Worm (Caenorhabditis elegans) whole organism, L4/young adult: ENCODE data around the gene Y75B8A.28.

ENCODE experiments used
- W03F9.2 ChIP-seq: fragments of 150-350 bp; optimal IDR thresholded peaks from 2 replicates; lab custom pipeline; 2014; ENCODE audit warnings: missing biosample characterization, missing genetic modification characterization
- dao-5 ChIP-seq: sonication (generic microtip); optimal IDR thresholded peaks from 2 replicates; lab custom pipeline; 2016; ENCODE audit warnings: missing genotype, missing genetic modification characterization, moderate library complexity, missing compliant biosample characterization
- him-1 ChIP-seq: sonication (generic microtip); optimal IDR thresholded peaks from 2 replicates; lab custom pipeline; 2016; ENCODE audit warnings: missing genotype, missing genetic modification reagents, missing genetic modification characterization, missing compliant biosample characterization

Y75B8A.28 gene

ce11 chrIII:12318794-12319193 lies at the start of gene Y75B8A.28:
Gene Y75B8A.28, plus strand, starts transcription at chrIII:12319089.
- TF ChIP-seq W03F9.2 (tag; lab: Kevin White, UChicago): no peak
- TF ChIP-seq him-1 (tag; lab: Kevin White, UChicago): no peak
- no peak for TF ChIP-seq dao-5 (tag; lab: Kevin White, UChicago)

ce11 chrIII:12269807-12270206 lies 49.1 kb upstream of the Y75B8A.28 start:
- TF ChIP-seq W03F9.2 (tag; lab: Kevin White, UChicago) (no peak), him-1 (tag; lab: Kevin White, UChicago) (no peak), dao-5 (tag; lab: Kevin White, UChicago) (no peak)

ce11 chrIII:12270391-12270790 lies 48.5 kb upstream of the Y75B8A.28 start:
- TF ChIP-seq dao-5 (tag; lab: Kevin White, UChicago) (no peak), him-1 (tag; lab: Kevin White, UChicago) (no peak), W03F9.2 (tag; lab: Kevin White, UChicago) (no peak)

ce11 chrIII:12273598-12274090 lies 45.2 kb upstream of the Y75B8A.28 start, which contains the start of the genes Y75B8A.24 and Y75B8A.25:
Gene Y75B8A.24, minus strand, starts transcription at chrIII:12273752.
Gene Y75B8A.25, plus strand, starts transcription at chrIII:12274040.
- TF ChIP-seq him-1 (tag; lab: Kevin White, UChicago) (no peak), dao-5 (tag; lab: Kevin White, UChicago) (no peak), W03F9.2 (tag; lab: Kevin White, UChicago) (peak; percentile 66)

- TF ChIP-seq dao-5 (tag; lab: Kevin White, UChicago) (no peak), him-1 (tag; lab: Kevin White, UChicago) (no peak), W03F9.2 (tag; lab: Kevin White, UChicago) (no peak)
These were observed 40.1 kb upstream of the Y75B8A.28 start for ce11 chrIII:12278766-12279165.

- TF ChIP-seq dao-5 (tag; lab: Kevin White, UChicago) (no peak), W03F9.2 (tag; lab: Kevin White, UChicago) (no peak), him-1 (tag; lab: Kevin White, UChicago) (no peak)
These were observed 34.7 kb upstream of the Y75B8A.28 start for ce11 chrIII:12284157-12284556.

ce11 chrIII:12292465-12292864 lies 26.4 kb upstream of the Y75B8A.28 start:
- TF ChIP-seq dao-5 (tag; lab: Kevin White, UChicago): no peak
- TF ChIP-seq W03F9.2 (tag; lab: Kevin White, UChicago): no peak
- no peak for TF ChIP-seq him-1 (tag; lab: Kevin White, UChicago)

ce11 chrIII:12297303-12297702 lies 21.6 kb upstream of the Y75B8A.28 start:
- TF ChIP-seq W03F9.2 (tag; lab: Kevin White, UChicago) (no peak), him-1 (tag; lab: Kevin White, UChicago) (no peak), dao-5 (tag; lab: Kevin White, UChicago) (no peak)

ce11 chrIII:12299259-12299658 lies 19.6 kb upstream of the Y75B8A.28 start:
- no peak for TF ChIP-seq dao-5 (tag; lab: Kevin White, UChicago)
- TF ChIP-seq W03F9.2 (tag; lab: Kevin White, UChicago): no peak
- TF ChIP-seq him-1 (tag; lab: Kevin White, UChicago): no peak

ce11 chrIII:12303084-12303483 lies 15.8 kb upstream of the Y75B8A.28 start, which contains the start of gene mrp-8:
Gene mrp-8, minus strand, starts transcription at chrIII:12303184.
- TF ChIP-seq dao-5 (tag; lab: Kevin White, UChicago): no peak
- TF ChIP-seq him-1 (tag; lab: Kevin White, UChicago): no peak
- TF ChIP-seq W03F9.2 (tag; lab: Kevin White, UChicago): no peak

- TF ChIP-seq him-1 (tag; lab: Kevin White, UChicago) (no peak), W03F9.2 (tag; lab: Kevin White, UChicago) (no peak), dao-5 (tag; lab: Kevin White, UChicago) (no peak)
These were observed 14.0 kb upstream of the Y75B8A.28 start for ce11 chrIII:12304805-12305377.

- TF ChIP-seq him-1 (tag; lab: Kevin White, UChicago) (no peak), dao-5 (tag; lab: Kevin White, UChicago) (no peak), W03F9.2 (tag; lab: Kevin White, UChicago) (no peak)
These were observed 11.4 kb upstream of the Y75B8A.28 start, which contains the start of gene pqn-92 for ce11 chrIII:12307475-12307874. Gene pqn-92, plus strand, starts transcription at chrIII:12307781.

- TF ChIP-seq him-1 (tag; lab: Kevin White, UChicago): no peak
- TF ChIP-seq W03F9.2 (tag; lab: Kevin White, UChicago): no peak
- no peak for TF ChIP-seq dao-5 (tag; lab: Kevin White, UChicago)
These were observed 6.0 kb upstream of the Y75B8A.28 start, which contains the start of gene Y75B8A.39 for ce11 chrIII:12312886-12313285. Gene Y75B8A.39, plus strand, starts transcription at chrIII:12313186.

- TF ChIP-seq him-1 (tag; lab: Kevin White, UChicago) (no peak), dao-5 (tag; lab: Kevin White, UChicago) (no peak), W03F9.2 (tag; lab: Kevin White, UChicago) (no peak)
These were observed 3.7 kb upstream of the Y75B8A.28 start, which contains the start of gene Y75B8A.37 for ce11 chrIII:12315179-12315578. Gene Y75B8A.37, plus strand, starts transcription at chrIII:12315479.
